Fruit fly (Drosophila melanogaster): ENCODE results near the gene promL.
A peak's percentile ranks its signal among the peaks of the same experiment; 100 is the strongest.

promL gene

dm6 chr3L:3097598-3097880, 30.0 kb downstream of the promL start:
- no peak for TF ChIP-seq HLH106 (tag; optimal IDR thresholded peaks at IDR 0.05)
- TF ChIP-seq Abd-B (GFP tag; optimal IDR thresholded peaks at IDR 0.05), result no peak
- TF ChIP-seq dmrt93B (GFP tag; optimal IDR thresholded peaks at IDR 0.05), result no peak
- no peak for TF ChIP-seq h (GFP tag; optimal IDR thresholded peaks at IDR 0.05)
- TF ChIP-seq dsf (GFP tag; optimal IDR thresholded peaks at IDR 0.05; ENCODE audit: borderline replicate concordance), result no peak
- no peak for TF ChIP-seq jim (GFP tag; optimal IDR thresholded peaks at IDR 0.05)
- no peak for TF ChIP-seq ey (GFP tag; optimal IDR thresholded peaks at IDR 0.05)
- TF ChIP-seq Hr78 (GFP tag; optimal IDR thresholded peaks at IDR 0.05), result no peak
- no peak for TF ChIP-seq Dif (GFP tag; optimal IDR thresholded peaks at IDR 0.05; ENCODE audit: partially characterized antibody)
- no peak for TF ChIP-seq Sp1 (GFP tag; optimal IDR thresholded peaks at IDR 0.05)
- TF ChIP-seq psq (GFP tag; optimal IDR thresholded peaks at IDR 0.05), result no peak
- TF ChIP-seq brk (GFP tag; optimal IDR thresholded peaks at IDR 0.05), result no peak
- TF ChIP-seq Hr83 (GFP tag; optimal IDR thresholded peaks at IDR 0.05; ENCODE audit: poor library complexity, severe bottlenecking), result no peak

dm6 chr3L:3096726-3097597, 30.6 kb downstream of the promL start:
- TF ChIP-seq dmrt93B (GFP tag; optimal IDR thresholded peaks at IDR 0.05), result no peak
- no peak for TF ChIP-seq psq (GFP tag; optimal IDR thresholded peaks at IDR 0.05)
- no peak for TF ChIP-seq HLH106 (tag; optimal IDR thresholded peaks at IDR 0.05)
- peak; percentile 22 for TF ChIP-seq Dif (GFP tag; optimal IDR thresholded peaks at IDR 0.05; ENCODE audit: partially characterized antibody)
- no peak for TF ChIP-seq Hr83 (GFP tag; optimal IDR thresholded peaks at IDR 0.05; ENCODE audit: poor library complexity, severe bottlenecking)
- TF ChIP-seq CrebA (GFP tag; optimal IDR thresholded peaks at IDR 0.05; ENCODE audit: borderline replicate concordance), result peak; percentile 1

dm6 chr3L:3096073-3096725, 31.3 kb downstream of the promL start:
- TF ChIP-seq dsf (GFP tag; optimal IDR thresholded peaks at IDR 0.05; ENCODE audit: borderline replicate concordance) (no peak), usp (GFP tag; optimal IDR thresholded peaks at IDR 0.05) (no peak), CG32264 (GFP tag; optimal IDR thresholded peaks at IDR 0.05) (no peak), h (GFP tag; optimal IDR thresholded peaks at IDR 0.05) (peak; percentile 20), Vsx2 (GFP tag; optimal IDR thresholded peaks at IDR 0.05; ENCODE audit: partially characterized antibody) (no peak), Mio (GFP tag; optimal IDR thresholded peaks at IDR 0.05) (no peak), Myc (optimal IDR thresholded peaks at IDR 0.05) (no peak), CG9705 (GFP tag; optimal IDR thresholded peaks at IDR 0.05) (no peak), fru (GFP tag; optimal IDR thresholded peaks at IDR 0.05) (peak; percentile 55), Dif (GFP tag; optimal IDR thresholded peaks at IDR 0.05; ENCODE audit: partially characterized antibody) (no peak), Hr78 (GFP tag; optimal IDR thresholded peaks at IDR 0.05) (no peak), lola (GFP tag; optimal IDR thresholded peaks at IDR 0.05) (no peak), woc (GFP tag; optimal IDR thresholded peaks at IDR 0.05) (no peak), Dfd (GFP tag; optimal IDR thresholded peaks at IDR 0.05) (no peak), Rel (GFP tag; optimal IDR thresholded peaks at IDR 0.05) (no peak), Rel (tag; optimal IDR thresholded peaks at IDR 0.05) (no peak), br (GFP tag; optimal IDR thresholded peaks at IDR 0.05) (peak; percentile 14), tai (GFP tag; optimal IDR thresholded peaks at IDR 0.05) (no peak), GATAd (GFP tag; optimal IDR thresholded peaks at IDR 0.05) (no peak), Abd-B (GFP tag; optimal IDR thresholded peaks at IDR 0.05) (no peak), Hr83 (GFP tag; optimal IDR thresholded peaks at IDR 0.05; ENCODE audit: poor library complexity, severe bottlenecking) (no peak), ey (GFP tag; optimal IDR thresholded peaks at IDR 0.05) (peak; percentile 19), Hnf4 (GFP tag; optimal IDR thresholded peaks at IDR 0.05) (no peak), Sp1 (GFP tag; optimal IDR thresholded peaks at IDR 0.05) (peak; percentile 49), Jra (GFP tag; optimal IDR thresholded peaks at IDR 0.05) (no peak), psq (GFP tag; optimal IDR thresholded peaks at IDR 0.05) (no peak), dl (GFP tag; optimal IDR thresholded peaks at IDR 0.05; ENCODE audit: insufficient read depth in 1 of 2, partially characterized antibody in 2 of 2) (no peak), N (GFP tag; optimal IDR thresholded peaks at IDR 0.05) (no peak), dmrt93B (GFP tag; optimal IDR thresholded peaks at IDR 0.05) (no peak), sage (GFP tag; optimal IDR thresholded peaks at IDR 0.05) (peak; percentile 21), foxo (GFP tag; optimal IDR thresholded peaks at IDR 0.05) (peak in 1 of 2 experiments; percentile 59), sv (GFP tag; optimal IDR thresholded peaks at IDR 0.05) (no peak), CrebA (GFP tag; optimal IDR thresholded peaks at IDR 0.05; ENCODE audit: borderline replicate concordance) (no peak), rgr (GFP tag; optimal IDR thresholded peaks at IDR 0.05) (peak; percentile 46), HLH106 (tag; optimal IDR thresholded peaks at IDR 0.05) (peak; percentile 54), jim (GFP tag; optimal IDR thresholded peaks at IDR 0.05) (no peak), pan (optimal IDR thresholded peaks at IDR 0.05) (no peak), OdsH (GFP tag; optimal IDR thresholded peaks at IDR 0.05) (peak; percentile 25), brk (GFP tag; optimal IDR thresholded peaks at IDR 0.05) (peak; percentile 19)

Data from whole organism, wandering third instar larva.